Worm (Caenorhabditis elegans) whole organism, young adult: ENCODE data around the gene sru-17.

ENCODE experiments used
- B0019.2 ChIP-seq: fragments of 200-800 bp; sonication (Bioruptor generic); conservative IDR thresholded peaks from 2 replicates; pipeline ENCODE4 v1.3.6; 2022; ENCODE audit warnings: missing genetic modification reagents, missing genetic modification characterization, missing compliant biosample characterization
- F23B12.7 ChIP-seq: sonication (generic microtip); optimal IDR thresholded peaks from 2 replicates; lab custom pipeline; 2017; ENCODE audit warnings: missing genetic modification characterization, mild to moderate bottlenecking, missing compliant biosample characterization, antibody characterized with exemption, moderate library complexity; ENCODE audit not compliant: insufficient read depth
- F57C9.4 ChIP-seq: sonication (generic microtip); optimal IDR thresholded peaks from 2 replicates; lab custom pipeline; 2017; ENCODE audit warnings: mild to moderate bottlenecking, missing genetic modification characterization, missing compliant biosample characterization
- T07F8.4 ChIP-seq: sonication (generic microtip); optimal IDR thresholded peaks from 2 replicates; lab custom pipeline; 2016; ENCODE audit warnings: mild to moderate bottlenecking, missing genetic modification characterization, moderate library complexity, missing compliant biosample characterization
- Y56A3A.18 ChIP-seq: fragments of 200-800 bp; sonication (Bioruptor generic); IDR thresholded peaks from 2 replicates; pipeline ENCODE4 v1.3.6; 2022; ENCODE audit warnings: missing genetic modification reagents, missing genetic modification characterization, missing compliant biosample characterization
- Y67H2A.10 ChIP-seq: fragments of 200-800 bp; sonication (Bioruptor generic); conservative IDR thresholded peaks from 2 replicates; pipeline ENCODE4 v1.3.6; 2022; ENCODE audit warnings: missing genetic modification reagents, missing genetic modification characterization, missing compliant biosample characterization
- Y79H2A.3 ChIP-seq: fragments of 200-800 bp; sonication (Bioruptor generic); conservative IDR thresholded peaks from 2 replicates; pipeline ENCODE4 v1.3.6; 2022; ENCODE audit warnings: missing genetic modification reagents, missing genetic modification characterization, missing compliant biosample characterization
- ZK185.1 ChIP-seq: sonication (generic microtip); optimal IDR thresholded peaks from 2 replicates; lab custom pipeline; 2016; ENCODE audit warnings: mild to moderate bottlenecking, missing genetic modification characterization, missing compliant biosample characterization; ENCODE audit not compliant: poor library complexity, severe bottlenecking
- aptf-2 ChIP-seq: fragments of 200-800 bp; sonication (Bioruptor generic); conservative IDR thresholded peaks from 2 replicates; pipeline ENCODE4 v1.3.6; 2022; ENCODE audit warnings: missing genetic modification reagents, missing genetic modification characterization, missing compliant biosample characterization
- aptf-3 ChIP-seq: fragments of 200-800 bp; sonication (Bioruptor generic); IDR thresholded peaks from 2 replicates; pipeline ENCODE4 v1.3.6; 2022; ENCODE audit warnings: missing genetic modification characterization, missing compliant biosample characterization
- atf-7 ChIP-seq: sonication (generic microtip); optimal IDR thresholded peaks from 2 replicates; lab custom pipeline; 2017; ENCODE audit warnings: mild to moderate bottlenecking, missing genetic modification characterization, missing compliant biosample characterization
- attf-3 ChIP-seq: fragments of 200-800 bp; sonication (Bioruptor generic); conservative IDR thresholded peaks from 2 replicates; pipeline ENCODE4 v1.3.6; 2022; ENCODE audit warnings: missing genetic modification reagents, missing genetic modification characterization, missing compliant biosample characterization
- attf-5 ChIP-seq: fragments of 200-800 bp; sonication (Bioruptor generic); optimal IDR thresholded peaks from 2 replicates; lab custom pipeline; 2018; ENCODE audit warnings: mild to moderate bottlenecking, missing genetic modification characterization, missing compliant biosample characterization
- bed-1 ChIP-seq: fragments of 200-800 bp; sonication (Bioruptor generic); IDR thresholded peaks from 2 replicates; pipeline ENCODE4 v1.3.6; 2022; ENCODE audit warnings: missing genetic modification reagents, missing genetic modification characterization, missing compliant biosample characterization
- cebp-1 ChIP-seq, 2 experiments: fragments of 200-800 bp in 1 of 2; sonication (Bioruptor generic) in 1 of 2; sonication (generic microtip) in 1 of 2; IDR thresholded peaks in 1 of 2; optimal IDR thresholded peaks in 1 of 2; 2 replicates each; pipeline versions ENCODE4 v1.3.6 to Lab custom; 2017 to 2022; ENCODE audit warnings: missing compliant biosample characterization in 2 of 2, missing genetic modification characterization in 2 of 2, mild to moderate bottlenecking in 1 of 2, missing genetic modification reagents in 1 of 2, moderate library complexity in 1 of 2
- ceh-79 ChIP-seq: sonication (generic microtip); optimal IDR thresholded peaks from 2 replicates; lab custom pipeline; 2017; ENCODE audit warnings: mild to moderate bottlenecking, missing genetic modification characterization, missing compliant biosample characterization
- die-1 ChIP-seq: sonication (generic microtip); optimal IDR thresholded peaks from 2 replicates; lab custom pipeline; 2016; ENCODE audit warnings: missing genotype, mild to moderate bottlenecking, missing genetic modification characterization, missing compliant biosample characterization
- fkh-3 ChIP-seq: sonication (generic microtip); optimal IDR thresholded peaks from 2 replicates; lab custom pipeline; 2016; ENCODE audit warnings: mild to moderate bottlenecking, missing genetic modification characterization, missing compliant biosample characterization
- him-1 ChIP-seq: sonication (generic microtip); optimal IDR thresholded peaks from 2 replicates; lab custom pipeline; 2016; ENCODE audit warnings: missing genotype, missing genetic modification reagents, missing genetic modification characterization, missing compliant biosample characterization
- hlh-12 ChIP-seq: sonication (generic microtip); optimal IDR thresholded peaks from 2 replicates; lab custom pipeline; 2016; ENCODE audit warnings: missing genetic modification characterization, missing compliant biosample characterization
- lir-1 ChIP-seq: fragments of 200-800 bp; sonication (Bioruptor generic); conservative IDR thresholded peaks from 2 replicates; pipeline ENCODE4 v1.3.6; 2022; ENCODE audit warnings: missing genetic modification reagents, missing genetic modification characterization, missing compliant biosample characterization
- madf-10 ChIP-seq: sonication (generic microtip); optimal IDR thresholded peaks from 2 replicates; lab custom pipeline; 2016; ENCODE audit warnings: mild to moderate bottlenecking, missing genetic modification characterization, missing compliant biosample characterization
- madf-8 ChIP-seq: fragments of 200-800 bp; sonication (Bioruptor generic); conservative IDR thresholded peaks from 2 replicates; pipeline ENCODE4 v1.3.6; 2022; ENCODE audit warnings: missing genetic modification reagents, missing genetic modification characterization, missing compliant biosample characterization
- mel-28 ChIP-seq: sonication (generic microtip); optimal IDR thresholded peaks from 2 replicates; lab custom pipeline; 2016; ENCODE audit warnings: borderline replicate concordance, mild to moderate bottlenecking, missing genetic modification characterization, missing compliant biosample characterization
- nfya-2 ChIP-seq: fragments of 200-800 bp; sonication (Bioruptor generic); IDR thresholded peaks from 2 replicates; pipeline ENCODE4 v1.3.6; 2022; ENCODE audit warnings: missing genetic modification reagents, missing genetic modification characterization, missing compliant biosample characterization
- nhr-80 ChIP-seq: sonication (generic microtip); optimal IDR thresholded peaks from 2 replicates; lab custom pipeline; 2016; ENCODE audit warnings: missing genetic modification characterization, missing compliant biosample characterization
- pha-4 ChIP-seq: fragments of 150-350 bp; sonication (generic microtip); optimal IDR thresholded peaks from 2 replicates; lab custom pipeline; 2014; ENCODE audit warnings: missing biosample characterization, missing genetic modification reagents, missing genetic modification characterization
- rec-8 ChIP-seq, 2 experiments: sonication (generic microtip); optimal IDR thresholded peaks; 2 replicates each; lab custom pipeline; 2016; ENCODE audit warnings: mild to moderate bottlenecking in 2 of 2, missing genetic modification characterization in 2 of 2, missing genetic modification reagents in 2 of 2, missing genotype in 2 of 2, missing biosample characterization in 1 of 2, missing compliant biosample characterization in 1 of 2, moderate library complexity in 1 of 2
- repo-1 ChIP-seq: sonication (generic microtip); optimal IDR thresholded peaks from 2 replicates; lab custom pipeline; 2017; ENCODE audit warnings: mild to moderate bottlenecking, missing genetic modification characterization, missing compliant biosample characterization
- snpc-4 ChIP-seq, 5 experiments: fragments of 150-350 bp in 1 of 5; sonication (generic microtip) in 4 of 5; optimal IDR thresholded peaks; 2 replicates each; lab custom pipeline; 2014 to 2018; ENCODE audit warnings: missing genetic modification characterization in 5 of 5, missing biosample characterization in 3 of 5, antibody characterized with exemption in 2 of 5, mild to moderate bottlenecking in 2 of 5, missing compliant biosample characterization in 2 of 5, missing genotype in 2 of 5, moderate library complexity in 2 of 5, missing genetic modification reagents in 1 of 5
- somi-1 ChIP-seq: fragments of 200-800 bp; sonication (Bioruptor generic); optimal IDR thresholded peaks from 2 replicates; lab custom pipeline; 2018; ENCODE audit warnings: mild to moderate bottlenecking, missing genetic modification characterization, missing compliant biosample characterization
- unc-62 ChIP-seq: fragments of 150-350 bp; optimal IDR thresholded peaks from 2 replicates; lab custom pipeline; 2014; ENCODE audit warnings: missing biosample characterization, missing genetic modification reagents, missing genetic modification characterization
- ztf-26 ChIP-seq: sonication (generic microtip); optimal IDR thresholded peaks from 2 replicates; lab custom pipeline; 2017; ENCODE audit warnings: missing genetic modification characterization, missing compliant biosample characterization
- ztf-28 ChIP-seq: fragments of 200-800 bp; sonication (Bioruptor generic); IDR thresholded peaks from 2 replicates; pipeline ENCODE4 v1.3.6; 2022; ENCODE audit warnings: missing genetic modification reagents, missing genetic modification characterization, missing compliant biosample characterization

The sru-17 gene

DNA sequence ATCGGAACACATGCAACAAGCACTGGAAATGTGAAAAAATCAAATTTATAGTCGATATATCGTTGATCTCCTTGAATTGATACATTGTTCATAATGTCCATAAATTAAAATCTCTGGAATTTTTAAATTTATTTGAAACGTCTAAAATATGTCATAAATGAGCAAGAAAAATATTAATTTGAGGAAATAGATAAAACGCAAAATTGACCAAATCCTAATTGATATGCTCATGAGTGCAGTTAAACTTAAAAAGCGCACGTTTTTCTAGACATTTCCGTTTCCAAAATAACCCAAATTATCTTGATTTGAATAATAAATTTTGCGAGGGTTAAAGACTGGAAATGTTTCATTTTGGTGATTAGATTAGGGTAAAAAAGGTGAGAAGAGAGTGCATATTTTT, 17.0 kb downstream of the sru-17 start, which contains the start of gene sru-13:
Gene sru-13, minus strand, starts transcription at position 101 of the 400 bp plus-strand sequence.
- TF ChIP-seq ztf-26 (no peak), fkh-3 (no peak), ZK185.1 (tag; lab: Kevin White, UChicago) (no peak), attf-3 (GFP tag; lab: Robert Waterston, UW) (no peak), hlh-12 (tag; lab: Kevin White, UChicago) (no peak), die-1 (tag; lab: Kevin White, UChicago) (no peak), aptf-3 (GFP tag; lab: Robert Waterston, UW) (no peak)

DNA sequence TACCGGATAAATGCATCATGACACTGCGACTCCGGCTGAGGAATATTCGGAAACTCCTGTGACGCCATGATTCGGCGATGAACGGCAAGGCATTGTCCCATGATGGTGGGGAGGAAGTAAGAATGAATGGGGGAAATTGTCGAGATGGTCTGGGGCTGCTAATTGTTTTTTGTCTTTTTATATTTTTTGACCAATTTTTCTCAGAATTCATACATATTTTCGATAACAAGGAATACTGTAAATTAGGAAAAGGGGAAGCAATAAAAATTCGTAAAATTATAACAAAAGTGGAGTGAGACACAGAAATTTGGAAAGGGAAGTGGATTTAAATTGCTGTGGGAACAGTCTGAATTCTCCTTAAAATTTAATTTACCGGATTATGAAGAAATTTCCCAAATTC, 19.9 kb downstream of the sru-17 start, which contains the start of gene eak-4:
Gene eak-4, minus strand, starts transcription at position 101 of the 400 bp plus-strand sequence.
- TF ChIP-seq aptf-2 (GFP tag; lab: Robert Waterston, UW) = no peak
- TF ChIP-seq hlh-12 (tag; lab: Kevin White, UChicago) = no peak
- TF ChIP-seq repo-1 = no peak
- TF ChIP-seq T07F8.4 (tag; lab: Kevin White, UChicago) = no peak
- no peak for TF ChIP-seq nfya-2 (GFP tag; lab: Robert Waterston, UW)
- TF ChIP-seq rec-8 (tag; optimal IDR thresholded peaks at IDR 0.05; lab: Kevin White, UChicago) = no peak
- TF ChIP-seq Y79H2A.3 (GFP tag; lab: Robert Waterston, UW) = no peak
- TF ChIP-seq F57C9.4 (tag; lab: Kevin White, UChicago) = no peak
- TF ChIP-seq madf-10 (tag; lab: Kevin White, UChicago) = no peak
- TF ChIP-seq lir-1 = no peak
- no peak for TF ChIP-seq attf-3 (GFP tag; lab: Robert Waterston, UW)
- no peak for TF ChIP-seq B0019.2 (GFP tag; lab: Robert Waterston, UW)
- TF ChIP-seq ceh-79 (tag; lab: Kevin White, UChicago) = no peak
- TF ChIP-seq snpc-4 (GFP tag; optimal IDR thresholded peaks at IDR 0.05; lab: Kevin White, UChicago) = no peak
- TF ChIP-seq snpc-4 (tag; optimal IDR thresholded peaks at IDR 0.05; lab: Kevin White, UChicago) = no peak
- no peak for TF ChIP-seq ztf-28
- TF ChIP-seq madf-8 (GFP tag; lab: Robert Waterston, UW) = no peak
- no peak for TF ChIP-seq mel-28 (tag; lab: Kevin White, UChicago)
- no peak for TF ChIP-seq somi-1
- TF ChIP-seq him-1 (tag; lab: Kevin White, UChicago) = no peak
- TF ChIP-seq atf-7 = no peak

DNA sequence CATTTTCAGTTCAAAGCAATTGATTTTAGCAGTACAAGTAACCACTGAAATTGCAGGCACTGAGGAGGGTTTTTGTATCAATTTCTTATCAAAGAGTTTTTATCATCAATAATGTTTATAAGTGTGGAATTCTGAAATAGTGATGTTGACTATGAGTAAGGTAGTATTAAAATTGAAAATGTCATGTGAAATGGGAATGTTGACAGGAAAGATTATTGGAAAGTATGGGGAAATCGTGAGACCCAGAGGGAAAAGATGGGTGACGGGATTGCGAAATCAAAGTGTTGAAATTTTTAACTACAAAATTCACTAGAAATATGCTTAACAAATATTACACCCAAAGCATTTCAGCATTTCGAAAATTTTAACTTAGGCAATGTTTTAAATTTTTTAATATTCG, 21.7 kb downstream of the sru-17 start, which contains the start of gene F53B2.8:
Gene F53B2.8, minus strand, starts transcription at position 180 of the 400 bp plus-strand sequence.
- TF ChIP-seq F23B12.7 (tag; lab: Kevin White, UChicago) = no peak
- peak; percentile 84 for TF ChIP-seq attf-5 (GFP tag; lab: Kevin White, UChicago)
- TF ChIP-seq pha-4 (tag; lab: Kevin White, UChicago) = peak; percentile 85
- peak; percentile 19 for TF ChIP-seq atf-7
- TF ChIP-seq unc-62 (GFP tag; lab: Kevin White, UChicago) = peak; percentile 83
- TF ChIP-seq Y67H2A.10 = no peak
- no peak for TF ChIP-seq bed-1 (GFP tag; lab: Robert Waterston, UW)
- peak; percentile 91 for TF ChIP-seq nhr-80 (tag; lab: Kevin White, UChicago)
- 0 out of 2 replicates have a peak, but pooled peaks have one; percentile 35 for TF ChIP-seq Y56A3A.18 (GFP tag; lab: Robert Waterston, UW)
- peak; percentile 98 for TF ChIP-seq cebp-1 (GFP tag; IDR thresholded peaks at IDR 0.05; lab: Robert Waterston, UW)
- TF ChIP-seq cebp-1 (tag; optimal IDR thresholded peaks at IDR 0.05; lab: Kevin White, UChicago) = peak; percentile 99
